Fruit fly (Drosophila melanogaster) S2 (cell line): ENCODE measurements around the gene CG9399.

Experiments used
- CG8478 ChIP-seq: fragments of >200 bp; optimal IDR thresholded peaks from 2 replicates; lab custom pipeline; 2018
- CTCF ChIP-seq, 2 experiments: fragments of >200 bp; optimal IDR thresholded peaks; 2 replicates each; lab custom pipeline; 2018

DNA sequence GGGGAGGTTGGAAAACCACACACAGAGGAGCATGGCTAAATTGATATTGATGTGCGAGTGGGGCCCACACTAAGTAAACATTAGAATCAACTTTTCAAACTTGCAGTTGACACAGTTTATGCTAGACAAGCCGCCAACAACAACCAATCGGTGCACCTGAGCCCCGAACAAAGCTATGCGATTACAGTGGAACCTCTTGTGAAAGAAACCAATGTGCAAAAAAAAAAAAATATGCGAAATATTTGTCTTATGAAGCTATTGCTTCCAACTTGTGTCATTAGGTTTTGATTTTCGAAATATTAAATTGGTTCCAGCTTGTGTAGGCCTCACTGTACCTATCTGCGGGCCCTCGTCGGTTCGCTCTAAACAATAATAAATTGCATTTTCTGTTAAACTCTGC lies 44.3 kb upstream of the CG9399 start:
- no peak for TF ChIP-seq CTCF (optimal IDR thresholded peaks at IDR 0.05; lab: Kevin White, UChicago)
- no peak for TF ChIP-seq CG8478 (lab: Kevin White, UChicago)
